Worm (Caenorhabditis elegans) whole organism, early embryonic: Measurements from ENCODE around the gene ZK662.2.

ENCODE experiments used
- F13C5.2 ChIP-seq: sonication (generic microtip); optimal IDR thresholded peaks from 2 replicates; lab custom pipeline; 2017; ENCODE audit warnings: mild to moderate bottlenecking, missing genetic modification characterization, inconsistent platforms, missing compliant biosample characterization
- ama-1 ChIP-seq: fragments of 150-350 bp; optimal IDR thresholded peaks from 2 replicates; lab custom pipeline; 2014
- ceh-13 ChIP-seq: fragments of 200-800 bp; sonication (Bioruptor generic); optimal IDR thresholded peaks from 2 replicates; lab custom pipeline; 2018; ENCODE audit warnings: mild to moderate bottlenecking, missing genetic modification characterization, missing compliant biosample characterization
- ceh-36 ChIP-seq: sonication (generic microtip); optimal IDR thresholded peaks from 2 replicates; lab custom pipeline; 2016; ENCODE audit warnings: missing genetic modification characterization, inconsistent platforms, missing compliant biosample characterization
- ets-7 ChIP-seq: sonication (generic microtip); optimal IDR thresholded peaks from 2 replicates; lab custom pipeline; 2016; ENCODE audit warnings: missing genotype, missing genetic modification characterization, missing compliant biosample characterization
- hmg-4 ChIP-seq: fragments of 200-800 bp; sonication (Bioruptor generic); optimal IDR thresholded peaks from 2 replicates; lab custom pipeline; 2018; ENCODE audit warnings: mild to moderate bottlenecking, missing genetic modification characterization, missing compliant biosample characterization
- hnd-1 ChIP-seq: sonication (generic microtip); optimal IDR thresholded peaks from 2 replicates; lab custom pipeline; 2016; ENCODE audit warnings: missing genetic modification characterization, missing compliant biosample characterization
- pes-1 ChIP-seq: fragments of 200-800 bp; sonication (Bioruptor generic); IDR thresholded peaks from 2 replicates; pipeline ENCODE4 v1.3.6; 2022; ENCODE audit warnings: missing genetic modification reagents, missing genetic modification characterization, missing compliant biosample characterization
- scrt-1 ChIP-seq: fragments of 200-800 bp; sonication (Bioruptor generic); IDR thresholded peaks from 2 replicates; pipeline ENCODE4 v1.3.6; 2022; ENCODE audit warnings: missing genetic modification characterization, missing compliant biosample characterization
- sea-1 ChIP-seq: fragments of 200-800 bp; sonication (Bioruptor generic); conservative IDR thresholded peaks from 2 replicates; pipeline ENCODE4 v1.3.6; 2022; ENCODE audit warnings: missing genetic modification characterization, missing compliant biosample characterization

- no peak for TF ChIP-seq ama-1 (lab: Kevin White, UChicago)
- no peak for TF ChIP-seq F13C5.2
- no peak for TF ChIP-seq sea-1 (GFP tag; lab: Robert Waterston, UW)
- TF ChIP-seq hnd-1 (tag; lab: Kevin White, UChicago): no peak
- no peak for TF ChIP-seq ceh-13 (GFP tag; lab: Kevin White, UChicago)
- TF ChIP-seq hmg-4 (GFP tag; lab: Kevin White, UChicago): no peak
- TF ChIP-seq pes-1 (GFP tag; lab: Robert Waterston, UW): no peak
- no peak for TF ChIP-seq ceh-36 (tag; lab: Kevin White, UChicago)
- no peak for TF ChIP-seq ets-7 (tag; lab: Kevin White, UChicago)
- TF ChIP-seq scrt-1 (GFP tag; lab: Robert Waterston, UW): no peak
Observed at ce11 chrX:15706108-15706676, 9.7 kb downstream of the ZK662.2 start.
